Worm (Caenorhabditis elegans): ENCODE results near the gene ZK262.9.
A peak's percentile ranks its signal among the peaks of the same experiment; 100 is the strongest.

The ZK262.9 gene

DNA sequence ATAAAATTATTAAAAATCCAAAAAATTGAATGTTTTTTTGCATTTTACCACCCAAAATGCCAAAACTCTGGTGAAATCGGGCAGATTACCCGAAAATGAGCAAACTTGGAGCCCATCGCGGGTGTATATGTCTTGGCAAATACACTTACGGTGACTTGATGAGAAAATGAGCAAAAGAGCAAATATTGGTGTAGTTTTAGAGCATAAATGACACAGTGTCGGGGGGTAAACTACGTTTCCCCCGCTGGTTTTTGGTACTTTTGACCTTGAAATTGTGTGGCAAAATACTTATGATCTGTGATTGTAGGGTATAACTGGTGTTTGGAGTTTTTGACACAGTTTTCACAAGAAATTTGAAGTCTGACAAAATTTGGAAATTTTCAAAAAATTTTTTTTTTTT, 26.7 kb upstream of the ZK262.9 start, which contains the start of gene ZK262.2:
Gene ZK262.2, minus strand, starts transcription at position 101 of the 400 bp plus-strand sequence.
- no peak for TF ChIP-seq hmg-20 (GFP tag; IDR thresholded peaks at IDR 0.05)
- no peak for TF ChIP-seq F39B2.1 (GFP tag; IDR thresholded peaks at IDR 0.05)
- no peak for TF ChIP-seq F57A8.1 (GFP tag; optimal IDR thresholded peaks at IDR 0.05)
- TF ChIP-seq pbrm-1 (GFP tag; IDR thresholded peaks at IDR 0.05): no peak
- no peak for TF ChIP-seq ztf-3 (GFP tag; optimal IDR thresholded peaks at IDR 0.05)
- no peak for TF ChIP-seq F55B11.4 (tag; optimal IDR thresholded peaks at IDR 0.05; ENCODE audit: borderline replicate concordance, insufficient read depth)
- no peak for TF ChIP-seq nhr-27 (tag; optimal IDR thresholded peaks at IDR 0.05)
- no peak for TF ChIP-seq lir-1 (GFP tag; conservative IDR thresholded peaks at IDR 0.05)

DNA sequence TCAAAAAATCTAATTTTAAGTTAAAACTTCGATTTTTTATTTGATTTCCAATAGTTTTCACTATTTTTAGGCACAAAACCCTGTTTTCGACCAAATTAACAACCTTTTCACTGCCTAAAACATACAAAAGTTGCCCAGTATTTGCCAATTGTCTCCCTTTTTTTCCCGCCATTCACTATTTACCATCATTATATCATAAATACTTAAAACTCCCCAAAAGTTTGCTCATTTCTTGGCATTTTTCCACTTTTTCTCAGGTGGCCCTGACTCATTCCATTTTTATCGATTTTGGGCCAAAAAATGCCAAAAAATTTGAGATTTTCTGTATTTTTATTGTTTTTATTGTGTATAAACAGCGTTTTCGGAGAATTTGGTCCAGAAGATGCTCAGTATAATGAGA, 25.5 kb upstream of the ZK262.9 start, which contains the start of gene txt-8:
Gene txt-8, plus strand, starts transcription at position 301 of the 400 bp plus-strand sequence.
- no peak for TF ChIP-seq Y79H2A.3 (GFP tag; conservative IDR thresholded peaks at IDR 0.05)
- no peak for TF ChIP-seq nhr-179 (tag; optimal IDR thresholded peaks at IDR 0.05)
- no peak for TF ChIP-seq unc-62 (GFP tag; optimal IDR thresholded peaks at IDR 0.05)
- no peak for TF ChIP-seq F22D6.2 (tag; optimal IDR thresholded peaks at IDR 0.05)
- TF ChIP-seq D2030.7 (GFP tag; IDR thresholded peaks at IDR 0.05): no peak
- TF ChIP-seq gei-17 (GFP tag; optimal IDR thresholded peaks at IDR 0.05): no peak

DNA sequence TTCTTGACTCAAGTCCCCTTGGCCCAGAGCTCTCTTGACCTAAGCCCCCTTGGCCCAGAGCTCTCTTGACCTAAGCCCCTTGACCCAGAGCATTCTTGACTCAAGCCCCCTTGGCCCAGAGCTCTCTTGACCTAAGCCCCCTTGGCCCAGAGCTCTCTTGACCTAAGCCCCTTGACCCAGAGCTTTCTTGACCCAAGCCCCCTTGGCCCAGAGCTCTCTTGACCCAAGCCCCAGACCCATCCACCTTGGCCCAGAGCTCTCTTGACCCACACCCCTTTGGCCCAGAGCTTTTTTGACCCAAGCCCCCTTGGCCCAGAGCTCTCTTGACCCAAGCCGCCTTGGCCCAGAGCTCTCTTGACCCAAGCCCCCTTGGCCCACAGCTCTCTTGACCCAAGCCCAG, 23.7 kb upstream of the ZK262.9 start:
- TF ChIP-seq egrh-3 (GFP tag; IDR thresholded peaks at IDR 0.05) (peak; percentile 76; the same call in 1 of the 2 replicates), hsf-1 (GFP tag; IDR thresholded peaks at IDR 0.05) (0 out of 2 replicates have a peak, but pooled peaks have one; percentile 7), zfh-2 (GFP tag; conservative IDR thresholded peaks at IDR 0.05) (peak; percentile 47; the same call in 1 of the 2 replicates)

DNA sequence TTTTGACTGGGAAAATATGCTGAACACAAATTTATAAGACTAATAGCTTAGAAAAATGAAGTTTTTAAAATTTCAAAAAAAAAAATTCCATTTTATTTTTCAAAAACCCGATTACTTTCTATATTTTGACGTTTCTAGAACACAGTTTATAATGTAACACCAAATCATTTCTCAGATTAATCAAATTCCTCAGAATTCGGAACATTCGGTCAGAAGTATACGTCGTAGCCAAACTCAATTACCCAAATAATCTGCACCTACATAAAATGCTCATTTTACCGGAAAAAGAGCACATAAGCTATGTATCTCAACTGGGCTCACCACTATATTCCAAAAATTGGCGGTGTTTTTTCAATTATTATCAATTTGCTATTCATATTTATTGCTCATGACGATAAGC, 18.8 kb upstream of the ZK262.9 start, which contains the start of gene srj-26:
Gene srj-26, plus strand, starts transcription at position 301 of the 400 bp plus-strand sequence.
- TF ChIP-seq madf-6 (GFP tag; IDR thresholded peaks at IDR 0.05) (no peak), Y79H2A.3 (GFP tag; conservative IDR thresholded peaks at IDR 0.05) (no peak), snpc-1.1 (tag; optimal IDR thresholded peaks at IDR 0.05; ENCODE audit: insufficient read depth) (no peak), tbx-9 (tag; optimal IDR thresholded peaks at IDR 0.05; ENCODE audit: borderline replicate concordance) (no peak), nhr-27 (tag; optimal IDR thresholded peaks at IDR 0.05) (no peak), dpl-1 (GFP tag; optimal IDR thresholded peaks at IDR 0.05) (no peak), lin-26 (GFP tag; IDR thresholded peaks at IDR 0.05) (no peak), Y95B8A.8 (GFP tag; IDR thresholded peaks at IDR 0.05) (no peak), egl-18 (GFP tag; IDR thresholded peaks at IDR 0.05) (no peak), tbp1 (GFP tag; optimal IDR thresholded peaks at IDR 0.05) (no peak), chd-7 (tag; optimal IDR thresholded peaks at IDR 0.05) (no peak), lsl-1 (GFP tag; optimal IDR thresholded peaks at IDR 0.05) (no peak), rpc-1 (optimal IDR thresholded peaks at IDR 0.05) (no peak), rpc-1 (tag; optimal IDR thresholded peaks at IDR 0.05) (no peak), ztf-25 (GFP tag; IDR thresholded peaks at IDR 0.05) (no peak), nhr-90 (tag; optimal IDR thresholded peaks at IDR 0.05) (no peak), F33H1.4 (GFP tag; IDR thresholded peaks at IDR 0.05) (no peak)

DNA sequence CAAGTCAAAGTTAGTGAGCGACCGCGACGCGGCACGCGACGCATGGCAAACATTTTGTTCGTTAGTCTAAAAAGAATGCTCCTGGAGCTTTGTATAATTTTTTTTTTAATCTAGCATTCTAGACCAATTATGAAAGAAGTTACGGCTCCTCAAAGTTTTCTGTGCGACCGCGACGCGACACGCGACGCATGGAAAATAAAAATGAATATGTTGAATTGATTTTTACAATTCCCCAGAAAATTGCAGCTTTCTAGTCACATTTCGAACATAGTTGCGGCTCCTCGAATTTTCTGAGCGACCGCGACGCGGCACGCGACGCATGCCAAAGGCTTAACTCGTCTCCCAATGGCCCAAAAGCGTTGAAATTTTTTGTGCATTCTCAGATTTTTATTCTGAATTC, 15.1 kb upstream of the ZK262.9 start, which contains the start of gene ZK262.4:
Gene ZK262.4, minus strand, starts transcription at position 101 of the 400 bp plus-strand sequence.
- TF ChIP-seq lin-26 (GFP tag; IDR thresholded peaks at IDR 0.05): no peak

All from whole organism, young adult.